Worm (Caenorhabditis elegans) whole organism, L3 larva: ENCODE measurements around the gene K05F6.12.

Experiments
- ama-1 ChIP-seq: fragments of 150-350 bp; optimal IDR thresholded peaks from 2 replicates; lab custom pipeline; 2018
- ceh-9 ChIP-seq: sonication (generic microtip); optimal IDR thresholded peaks from 2 replicates; lab custom pipeline; 2018; ENCODE audit warnings: missing biosample characterization, missing genetic modification characterization
- lin-15B ChIP-seq: fragments of 150-350 bp; optimal IDR thresholded peaks from 2 replicates; lab custom pipeline; 2014; ENCODE audit warnings: missing biosample characterization, missing genetic modification characterization
- snpc-4 ChIP-seq: fragments of 150-350 bp; optimal IDR thresholded peaks from 2 replicates; lab custom pipeline; 2014; ENCODE audit warnings: missing biosample characterization, missing genetic modification characterization
- unc-39 ChIP-seq: sonication (generic microtip); optimal IDR thresholded peaks from 4 replicates; lab custom pipeline; 2017; ENCODE audit warnings: missing biosample characterization, missing genetic modification characterization
- unc-62 ChIP-seq: fragments of 150-350 bp; sonication (generic microtip); optimal IDR thresholded peaks from 4 replicates; lab custom pipeline; 2014; ENCODE audit warnings: missing biosample characterization, missing genetic modification reagents, missing genetic modification characterization

DNA sequence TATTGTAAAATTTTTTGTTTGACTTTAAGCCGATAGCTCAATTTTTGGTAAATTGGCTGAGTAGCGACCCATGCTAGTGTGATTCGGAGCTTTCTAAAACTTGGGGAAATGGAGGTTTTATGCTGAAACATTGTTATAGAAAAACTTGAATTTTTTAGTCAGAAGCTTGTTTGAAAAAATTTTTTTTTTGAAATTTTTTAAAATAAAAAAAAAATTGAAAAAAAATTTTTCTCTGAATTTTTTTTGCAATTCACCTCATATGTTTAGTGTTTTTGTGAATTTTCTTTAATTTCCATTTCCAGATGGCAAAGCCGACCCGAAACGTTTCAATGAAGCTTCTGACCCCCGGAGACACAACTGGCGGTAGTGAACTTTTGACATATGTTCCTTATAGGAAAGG is 16.7 kb upstream of the K05F6.12 start, which contains the start of gene Y51H7BR.4:
- no peak for TF ChIP-seq unc-62
- TF ChIP-seq snpc-4: no peak
- no peak for TF ChIP-seq unc-39 (tag; lab: Kevin White, UChicago)
- no peak for TF ChIP-seq ceh-9 (tag; lab: Kevin White, UChicago)
- TF ChIP-seq lin-15B: no peak
- TF ChIP-seq ama-1 (lab: Kevin White, UChicago): no peak
